ENCODE assay signal across 3 fruit fly cellular contexts in genomic region chr3L:10247579-10247978, dm6.
A peak's percentile ranks its signal among the peaks of the same experiment; 100 is the strongest.
TF ChIP-seq lines count a peak whose summit lies in the region.

No protein-coding gene starts in this region.

TF ChIP-seq in whole organism, prepupa, 60 proteins besides CTCF, POLR2A, EP300 and RAD21:
- no peak for TF ChIP-seq fkh (GFP tag; optimal IDR thresholded peaks at IDR 0.05; lab: Kevin White, UChicago)
- TF ChIP-seq Ets21C (GFP tag; optimal IDR thresholded peaks at IDR 0.05; lab: Kevin White, UChicago) = no peak
- peak; percentile 19 for TF ChIP-seq pdm3 (GFP tag; optimal IDR thresholded peaks at IDR 0.05; lab: Kevin White, UChicago)
- TF ChIP-seq Eip78C (GFP tag; lab: Kevin White, UChicago) = peak; percentile 62
- TF ChIP-seq achi (GFP tag; optimal IDR thresholded peaks at IDR 0.05; lab: Kevin White, UChicago) = peak; percentile 40
- TF ChIP-seq topi (GFP tag; optimal IDR thresholded peaks at IDR 0.05; lab: Kevin White, UChicago) = no peak
- TF ChIP-seq CG32006 (GFP tag; optimal IDR thresholded peaks at IDR 0.05; lab: Kevin White, UChicago) = peak; percentile 18
- TF ChIP-seq ss (GFP tag; optimal IDR thresholded peaks at IDR 0.05; lab: Kevin White, UChicago) = no peak
- TF ChIP-seq CG6792 (GFP tag; optimal IDR thresholded peaks at IDR 0.05; lab: Kevin White, UChicago) = peak; percentile 3
- peak; percentile 31 for TF ChIP-seq esn (GFP tag; optimal IDR thresholded peaks at IDR 0.05; lab: Kevin White, UChicago)
- peak; percentile 22 for TF ChIP-seq acj6 (GFP tag; optimal IDR thresholded peaks at IDR 0.05; lab: Kevin White, UChicago)
- TF ChIP-seq svp (GFP tag; lab: Kevin White, UChicago) = no peak
- TF ChIP-seq CG10631 (GFP tag; optimal IDR thresholded peaks at IDR 0.05; lab: Kevin White, UChicago) = peak; percentile 35
- TF ChIP-seq Hr4 (GFP tag; optimal IDR thresholded peaks at IDR 0.05; lab: Kevin White, UChicago) = no peak
- TF ChIP-seq CG15336 (GFP tag; IDR thresholded peaks at IDR 0.05; lab: Robert Waterston, UW) = 0 out of 2 replicates have a peak, but pooled peaks have one; percentile 15
- no peak for TF ChIP-seq CG4318 (GFP tag; optimal IDR thresholded peaks at IDR 0.05; lab: Kevin White, UChicago)
- 0 out of 3 replicates have a peak, but pooled peaks have one; percentile 15 for TF ChIP-seq CG8119 (GFP tag; IDR thresholded peaks at IDR 0.05; lab: Robert Waterston, UW)
- peak; percentile 34 for TF ChIP-seq OdsH (GFP tag; optimal IDR thresholded peaks at IDR 0.05; lab: Kevin White, UChicago)
- TF ChIP-seq Sox102F (GFP tag; optimal IDR thresholded peaks at IDR 0.05; lab: Kevin White, UChicago) = peak; percentile 3
- no peak for TF ChIP-seq Sox14 (GFP tag; optimal IDR thresholded peaks at IDR 0.05; lab: Kevin White, UChicago)
- TF ChIP-seq CG1621 (tag; optimal IDR thresholded peaks at IDR 0.05; lab: Kevin White, UChicago) = peak; percentile 9
- no peak for TF ChIP-seq eg (GFP tag; IDR thresholded peaks at IDR 0.05; lab: Robert Waterston, UW)
- no peak for TF ChIP-seq Ets96B (tag; optimal IDR thresholded peaks at IDR 0.05; lab: Kevin White, UChicago)
- TF ChIP-seq Smox (GFP tag; optimal IDR thresholded peaks at IDR 0.05; lab: Kevin White, UChicago) = peak; percentile 12
- TF ChIP-seq spab (GFP tag; optimal IDR thresholded peaks at IDR 0.05; lab: Kevin White, UChicago) = no peak
- TF ChIP-seq Met (GFP tag; optimal IDR thresholded peaks at IDR 0.05; lab: Kevin White, UChicago) = peak; percentile 16
- TF ChIP-seq CG8632 (GFP tag; optimal IDR thresholded peaks at IDR 0.05; lab: Kevin White, UChicago) = peak; percentile 22
- no peak for TF ChIP-seq Hr38 (GFP tag; optimal IDR thresholded peaks at IDR 0.05; lab: Kevin White, UChicago)

TF ChIP-seq in whole organism, pupa, 21 proteins besides CTCF, POLR2A, EP300 and RAD21:
- peak; percentile 3 for TF ChIP-seq CG13204 (GFP tag; optimal IDR thresholded peaks at IDR 0.05; lab: Kevin White, UChicago)
- TF ChIP-seq Ets98B (GFP tag; IDR thresholded peaks at IDR 0.05; lab: Robert Waterston, UW) = no peak
- TF ChIP-seq CG10348 (GFP tag; IDR thresholded peaks at IDR 0.05; lab: Robert Waterston, UW) = no peak
- peak; percentile 72 for TF ChIP-seq CG15710 (tag; optimal IDR thresholded peaks at IDR 0.05; lab: Kevin White, UChicago)
- no peak for TF ChIP-seq CG9948 (tag; optimal IDR thresholded peaks at IDR 0.05; lab: Kevin White, UChicago)
- no peak for TF ChIP-seq Snoo (tag; optimal IDR thresholded peaks at IDR 0.05; lab: Kevin White, UChicago)
- TF ChIP-seq fd96Ca (GFP tag; IDR thresholded peaks at IDR 0.05; lab: Robert Waterston, UW) = no peak
- no peak for TF ChIP-seq CG14655 (GFP tag; optimal IDR thresholded peaks at IDR 0.05; lab: Kevin White, UChicago)
- no peak for TF ChIP-seq CG17806 (tag; optimal IDR thresholded peaks at IDR 0.05; lab: Kevin White, UChicago)
- no peak for TF ChIP-seq CG4496 (GFP tag; IDR thresholded peaks at IDR 0.05; lab: Robert Waterston, UW)
- no peak for TF ChIP-seq CG12605 (GFP tag; IDR thresholded peaks at IDR 0.05; lab: Robert Waterston, UW)
- no peak for TF ChIP-seq rn (GFP tag; IDR thresholded peaks at IDR 0.05; lab: Robert Waterston, UW)
- TF ChIP-seq CG8159 (tag; optimal IDR thresholded peaks at IDR 0.05; lab: Kevin White, UChicago) = no peak
- TF ChIP-seq D1 (tag; optimal IDR thresholded peaks at IDR 0.05; lab: Kevin White, UChicago) = no peak
- no peak for TF ChIP-seq EcR (GFP tag; optimal IDR thresholded peaks at IDR 0.05; lab: Kevin White, UChicago)
- TF ChIP-seq CG8301 (tag; optimal IDR thresholded peaks at IDR 0.05; lab: Kevin White, UChicago) = no peak
- TF ChIP-seq CG34367 (tag; optimal IDR thresholded peaks at IDR 0.05; lab: Kevin White, UChicago) = peak; percentile 50
TF ChIP-seq in whole organism, pupa: peak in this region for 3.

TF ChIP-seq in whole organism, wandering third instar larva, 38 proteins besides CTCF, POLR2A, EP300 and RAD21:
- peak; percentile 23 for TF ChIP-seq Sp1 (GFP tag; optimal IDR thresholded peaks at IDR 0.05; lab: Kevin White, UChicago)
- no peak for TF ChIP-seq dmrt93B (GFP tag; optimal IDR thresholded peaks at IDR 0.05; lab: Kevin White, UChicago)
- TF ChIP-seq rgr (GFP tag; optimal IDR thresholded peaks at IDR 0.05; lab: Kevin White, UChicago) = no peak

Comparison
In these comparisons a context has a peak if more than half of its experiments do, and no peak if none do; other contexts are left out.
1. Of the 1 proteins assayed by ChIP-seq in both whole organism, prepupa and whole organism, wandering third instar larva: peak only in whole organism, prepupa: OdsH; only in whole organism, wandering third instar larva: none; in both: none; in neither: 0.